Worm (Caenorhabditis elegans): Measurements from ENCODE around the gene gmeb-2.

gmeb-2 gene

DNA sequence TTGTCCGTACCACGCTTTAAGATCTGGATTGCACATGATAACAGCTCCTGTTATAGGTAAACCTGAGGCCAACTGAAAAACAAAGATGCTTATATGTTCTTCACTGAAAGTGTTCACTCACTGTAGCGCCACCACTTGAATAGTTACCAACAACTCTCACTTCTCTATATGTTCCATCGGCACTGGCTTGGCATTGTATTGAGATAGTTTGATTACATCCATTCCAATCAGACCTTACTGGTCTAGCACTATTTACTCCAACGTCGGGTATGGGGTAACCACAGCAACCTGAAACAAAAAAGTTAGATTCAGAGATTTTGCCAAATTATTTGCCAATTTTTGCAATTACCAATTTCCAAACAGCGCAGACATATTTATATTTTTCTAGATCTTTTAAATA, 36.9 kb downstream of the gmeb-2 start:
- TF ChIP-seq ceh-63 (GFP tag; optimal IDR thresholded peaks at IDR 0.05) (no peak), efl-1 (optimal IDR thresholded peaks at IDR 0.05) (no peak), efl-1 (GFP tag; optimal IDR thresholded peaks at IDR 0.05 in 1 of 2) (peak in 1 of 2 experiments; percentile 9)

DNA sequence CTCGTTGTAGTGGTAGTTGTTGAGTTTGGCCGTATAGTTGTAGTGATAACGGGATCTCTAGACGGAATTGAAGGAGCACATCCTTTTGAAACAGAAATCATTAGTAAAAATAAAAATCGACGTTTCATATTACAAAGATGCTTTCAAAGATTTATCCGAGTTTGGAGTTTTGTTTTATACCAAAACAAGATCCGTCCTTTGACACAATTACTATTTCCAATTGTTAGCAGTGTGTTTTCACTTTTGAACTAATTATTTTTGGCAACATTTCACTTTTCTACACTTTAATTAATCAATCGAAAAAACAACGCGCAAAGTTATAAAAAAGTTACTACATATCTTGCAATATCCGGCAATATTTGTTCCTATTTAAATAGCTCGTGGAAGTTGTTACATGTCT, 38.1 kb downstream of the gmeb-2 start, which contains the start of the genes F31B9.4 and F31B9.2:
Gene F31B9.4 (minus strand): TSS at position 101 of the 400 bp plus-strand sequence.
Gene F31B9.2 (plus strand): TSS at position 368 of the 400 bp plus-strand sequence.
- TF ChIP-seq zag-1 (tag; optimal IDR thresholded peaks at IDR 0.05) (no peak), lin-35 (GFP tag; optimal IDR thresholded peaks at IDR 0.05) (no peak), hpl-2 (GFP tag; optimal IDR thresholded peaks at IDR 0.05) (no peak), egl-13 (tag; optimal IDR thresholded peaks at IDR 0.05) (no peak), tbx-2 (tag; optimal IDR thresholded peaks at IDR 0.05) (no peak), lin-15B (tag; optimal IDR thresholded peaks at IDR 0.05) (no peak), efl-3 (GFP tag; optimal IDR thresholded peaks at IDR 0.05) (no peak), irx-1 (tag; optimal IDR thresholded peaks at IDR 0.05) (no peak), fkh-10 (GFP tag; optimal IDR thresholded peaks at IDR 0.05) (no peak), ceh-63 (GFP tag; optimal IDR thresholded peaks at IDR 0.05) (no peak), nhr-28 (tag; optimal IDR thresholded peaks at IDR 0.05) (no peak), snpc-4 (tag; optimal IDR thresholded peaks at IDR 0.05) (no peak), elt-3 (tag; optimal IDR thresholded peaks at IDR 0.05) (no peak), ama-1 (optimal IDR thresholded peaks at IDR 0.05) (no peak), snu-23 (GFP tag; optimal IDR thresholded peaks at IDR 0.05) (no peak), elt-2 (tag; optimal IDR thresholded peaks at IDR 0.05) (no peak), ceh-8 (GFP tag; optimal IDR thresholded peaks at IDR 0.05) (no peak), nhr-20 (tag; optimal IDR thresholded peaks at IDR 0.05) (no peak), nhr-11 (tag; optimal IDR thresholded peaks at IDR 0.05) (no peak), sptf-1 (tag; optimal IDR thresholded peaks at IDR 0.05) (no peak)

DNA sequence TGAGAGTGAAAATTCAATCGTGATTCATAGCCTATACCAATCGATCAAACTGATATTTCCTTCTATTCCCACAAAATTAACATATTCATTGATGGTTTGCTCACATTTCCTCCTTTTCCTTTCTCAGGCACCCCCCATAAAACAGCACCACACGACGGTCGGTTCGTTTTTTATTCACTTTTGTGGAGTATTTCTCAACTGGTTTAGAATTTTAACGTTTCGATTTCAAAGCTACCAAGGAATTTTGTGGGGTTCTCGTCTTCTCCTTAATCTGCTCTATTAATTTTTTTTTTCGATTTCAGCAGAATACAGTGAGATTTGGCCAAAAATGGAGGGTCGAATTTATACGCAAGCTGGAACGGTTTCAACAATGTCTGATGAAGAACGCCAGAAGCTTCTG, 40.5 kb downstream of the gmeb-2 start, which contains the start of gene F31B9.7:
Gene F31B9.7 (plus strand): TSS at position 301 of the 400 bp plus-strand sequence.
- TF ChIP-seq pqm-1 (tag; optimal IDR thresholded peaks at IDR 0.05) (no peak), blmp-1 (tag; optimal IDR thresholded peaks at IDR 0.05) (no peak), lin-13 (GFP tag; optimal IDR thresholded peaks at IDR 0.05) (no peak), hlh-4 (tag; optimal IDR thresholded peaks at IDR 0.05) (no peak)

DNA sequence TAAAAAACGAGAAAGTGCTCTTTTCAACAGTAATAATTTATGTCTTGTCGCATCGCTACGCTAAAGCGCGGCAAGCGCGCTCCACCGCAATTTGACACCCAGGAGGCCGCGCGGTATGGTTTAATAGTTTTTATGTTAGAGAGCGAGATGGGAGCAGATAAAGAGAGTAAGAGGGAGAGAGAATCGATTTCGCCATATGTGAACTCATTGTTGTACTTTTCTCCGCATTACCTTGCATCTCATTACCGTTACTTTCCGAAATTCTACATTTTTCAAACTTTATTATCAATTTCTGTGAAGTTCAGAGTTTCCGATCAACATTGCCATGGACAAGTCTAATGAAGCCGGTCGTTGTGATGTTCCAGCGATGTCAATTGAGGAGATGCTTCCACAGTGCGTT, 44.6 kb downstream of the gmeb-2 start, which contains the start of gene F31B9.3:
Gene F31B9.3 (plus strand): TSS at position 301 of the 400 bp plus-strand sequence.
- no peak for TF ChIP-seq ztf-4 (tag; optimal IDR thresholded peaks at IDR 0.05)
- TF ChIP-seq lin-39 (tag; optimal IDR thresholded peaks at IDR 0.05): no peak
- no peak for TF ChIP-seq egl-27 (tag; optimal IDR thresholded peaks at IDR 0.05)
- TF ChIP-seq lin-15B (tag; optimal IDR thresholded peaks at IDR 0.05): no peak
- no peak for TF ChIP-seq unc-98 (GFP tag; IDR thresholded peaks at IDR 0.05)
- no peak for TF ChIP-seq pag-3 (tag; optimal IDR thresholded peaks at IDR 0.05; ENCODE audit: borderline replicate concordance, insufficient read depth)
- TF ChIP-seq isw-1 (GFP tag; IDR thresholded peaks at IDR 0.05): no peak
- no peak for TF ChIP-seq lin-13 (GFP tag; optimal IDR thresholded peaks at IDR 0.05)
- TF ChIP-seq snu-23 (GFP tag; optimal IDR thresholded peaks at IDR 0.05): no peak
- no peak for TF ChIP-seq nhr-85 (tag)
- no peak for TF ChIP-seq Y116A8C.19 (tag; optimal IDR thresholded peaks at IDR 0.05; ENCODE audit: borderline replicate concordance)
- TF ChIP-seq hpl-2 (GFP tag; optimal IDR thresholded peaks at IDR 0.05): no peak
- TF ChIP-seq dpl-1 (GFP tag; optimal IDR thresholded peaks at IDR 0.05): no peak

DNA sequence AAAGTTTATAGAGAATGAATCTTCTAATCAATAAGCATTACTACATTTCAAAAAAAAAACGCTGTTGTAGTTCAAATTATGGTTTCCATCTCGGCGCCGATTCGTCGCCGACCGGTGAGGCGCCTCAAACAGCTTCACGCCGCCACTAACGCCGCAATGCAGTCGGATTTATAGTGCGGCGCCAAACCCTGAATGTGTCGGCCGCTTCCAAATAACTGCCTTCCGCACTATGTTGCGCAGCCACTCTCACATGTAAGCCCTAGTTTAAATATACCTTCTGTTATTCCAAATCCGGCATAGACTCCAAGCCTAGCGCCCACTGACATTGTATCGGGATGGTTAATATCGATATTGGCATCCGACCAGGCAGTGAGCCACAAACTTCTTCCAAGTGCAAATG, 54.0 kb downstream of the gmeb-2 start:
- TF ChIP-seq egl-13 (tag; optimal IDR thresholded peaks at IDR 0.05) (no peak), irx-1 (tag; optimal IDR thresholded peaks at IDR 0.05) (no peak), F16B12.6 (tag; optimal IDR thresholded peaks at IDR 0.05) (no peak), blmp-1 (tag; optimal IDR thresholded peaks at IDR 0.05) (no peak), isw-1 (GFP tag; IDR thresholded peaks at IDR 0.05) (no peak), dsc-1 (tag; optimal IDR thresholded peaks at IDR 0.05) (no peak), pax-3 (tag; optimal IDR thresholded peaks at IDR 0.05) (no peak), nhr-90 (tag; optimal IDR thresholded peaks at IDR 0.05; ENCODE audit: poor library complexity) (no peak), hpl-2 (GFP tag; optimal IDR thresholded peaks at IDR 0.05) (no peak), sptf-1 (tag; optimal IDR thresholded peaks at IDR 0.05) (no peak), ceh-88 (GFP tag; IDR thresholded peaks at IDR 0.05) (no peak), nhr-19 (GFP tag; conservative IDR thresholded peaks at IDR 0.05) (no peak), lir-3 (tag; optimal IDR thresholded peaks at IDR 0.05; ENCODE audit: poor library complexity) (no peak), grh-1 (GFP tag; IDR thresholded peaks at IDR 0.05) (no peak), xbp-1 (tag; optimal IDR thresholded peaks at IDR 0.05) (no peak), unc-62 (GFP tag; optimal IDR thresholded peaks at IDR 0.05) (no peak), unc-30 (tag; optimal IDR thresholded peaks at IDR 0.05) (no peak), nhr-77 (tag; optimal IDR thresholded peaks at IDR 0.05) (no peak)
